Worm (Caenorhabditis elegans) whole organism, L1 larva: ENCODE measurements around the gene F54H12.7.

Experiments
- unc-62 ChIP-seq: fragments of 150-350 bp; optimal IDR thresholded peaks from 2 replicates; lab custom pipeline; 2014; ENCODE audit warnings: missing biosample characterization, missing genetic modification reagents, missing genetic modification characterization
- unc-98 ChIP-seq: fragments of 200-800 bp; sonication (Bioruptor generic); IDR thresholded peaks from 2 replicates; pipeline ENCODE4 v1.3.6; 2022; ENCODE audit warnings: missing genetic modification characterization, missing compliant biosample characterization
- ztf-4 ChIP-seq: fragments of 150-350 bp; optimal IDR thresholded peaks from 2 replicates; lab custom pipeline; 2014; ENCODE audit warnings: missing biosample characterization, missing genetic modification characterization

- no peak for TF ChIP-seq unc-98 (GFP tag; lab: Robert Waterston, UW)
- TF ChIP-seq ztf-4 (tag; lab: Kevin White, UChicago): no peak
- no peak for TF ChIP-seq unc-62 (GFP tag; lab: Kevin White, UChicago)
Observed at ce11 chrIII:7947677-7948076, 21.5 kb upstream of the F54H12.7 start.
